Fruit fly (Drosophila melanogaster): Measurements from ENCODE around the gene Snmp1.

Snmp1 gene

DNA sequence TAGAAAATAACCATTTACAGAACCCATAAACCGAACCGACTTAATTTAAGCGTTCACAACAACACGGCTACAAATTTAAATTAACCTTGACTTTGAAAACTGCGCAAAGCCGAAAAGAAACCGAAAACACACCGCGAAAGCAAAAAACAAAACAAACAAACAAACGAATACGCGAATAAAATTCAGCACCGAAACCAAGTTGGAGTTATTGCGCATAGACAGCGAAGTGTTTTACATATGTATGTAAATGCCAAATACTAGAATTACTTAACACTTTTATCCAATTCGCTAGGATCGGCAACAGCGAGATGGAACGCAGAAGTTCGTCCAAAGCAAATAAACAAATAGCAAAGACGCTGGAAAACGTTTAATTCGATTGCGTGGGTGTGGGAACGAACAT is 17.6 kb upstream of the Snmp1 start:
- no peak for TF ChIP-seq CG7101 (tag; optimal IDR thresholded peaks at IDR 0.05)
- peak; percentile 60 for TF ChIP-seq kay (GFP tag; ENCODE audit: borderline replicate concordance)

DNA sequence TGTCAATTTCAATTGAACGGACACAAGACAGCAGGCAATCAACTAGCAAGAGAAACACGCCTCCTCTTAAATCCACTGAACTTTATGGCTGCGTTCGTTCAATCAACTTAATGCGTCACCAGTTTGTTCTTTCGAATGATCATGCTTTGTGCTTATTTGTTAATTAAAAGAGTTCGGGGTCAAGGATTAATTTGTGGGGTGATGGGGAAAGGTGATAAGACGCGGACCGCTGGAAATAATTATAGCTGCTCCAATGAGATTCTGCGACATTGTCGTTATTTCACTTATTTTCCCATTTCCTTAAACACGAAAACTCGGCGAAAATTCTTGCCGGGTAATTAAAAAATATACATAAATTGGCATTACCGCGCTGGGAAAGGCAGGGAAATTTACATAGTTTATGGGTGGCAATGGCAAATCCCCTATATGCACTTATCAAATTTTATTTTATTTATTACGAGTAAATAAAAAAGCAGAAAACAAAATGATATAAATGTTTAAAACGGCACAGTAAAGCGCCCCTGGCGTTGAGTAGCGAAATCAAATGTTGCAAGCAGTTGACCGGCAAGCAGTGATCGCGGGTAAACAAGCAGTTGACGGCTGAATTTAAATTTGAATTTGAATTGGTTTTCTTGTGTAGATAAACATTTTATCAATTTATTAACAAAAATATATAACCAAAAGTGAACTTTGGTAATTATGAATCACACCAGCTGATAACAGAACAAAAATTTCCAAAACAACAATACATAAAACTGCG is 16.5 kb upstream of the Snmp1 start:
- TF ChIP-seq cnc (optimal IDR thresholded peaks at IDR 0.05) (no peak), CG1620 (GFP tag; optimal IDR thresholded peaks at IDR 0.05) (peak; percentile 63), Hr96 (GFP tag; optimal IDR thresholded peaks at IDR 0.05) (no peak), CG7101 (tag; optimal IDR thresholded peaks at IDR 0.05) (peak; percentile 53), CG14711 (tag; optimal IDR thresholded peaks at IDR 0.05) (no peak), tj (GFP tag; optimal IDR thresholded peaks at IDR 0.05) (peak; percentile 3), bab1 (GFP tag; optimal IDR thresholded peaks at IDR 0.05) (peak; percentile 78), Clk (GFP tag; optimal IDR thresholded peaks at IDR 0.05) (peak; percentile 21), Mnt (GFP tag; optimal IDR thresholded peaks at IDR 0.05) (peak; percentile 19), cic (GFP tag; optimal IDR thresholded peaks at IDR 0.05) (no peak), pad (GFP tag; optimal IDR thresholded peaks at IDR 0.05) (peak; percentile 40), Crg-1 (GFP tag; optimal IDR thresholded peaks at IDR 0.05) (no peak), ovo (GFP tag; optimal IDR thresholded peaks at IDR 0.05) (peak; percentile 6), kay (GFP tag; ENCODE audit: borderline replicate concordance) (no peak)

DNA sequence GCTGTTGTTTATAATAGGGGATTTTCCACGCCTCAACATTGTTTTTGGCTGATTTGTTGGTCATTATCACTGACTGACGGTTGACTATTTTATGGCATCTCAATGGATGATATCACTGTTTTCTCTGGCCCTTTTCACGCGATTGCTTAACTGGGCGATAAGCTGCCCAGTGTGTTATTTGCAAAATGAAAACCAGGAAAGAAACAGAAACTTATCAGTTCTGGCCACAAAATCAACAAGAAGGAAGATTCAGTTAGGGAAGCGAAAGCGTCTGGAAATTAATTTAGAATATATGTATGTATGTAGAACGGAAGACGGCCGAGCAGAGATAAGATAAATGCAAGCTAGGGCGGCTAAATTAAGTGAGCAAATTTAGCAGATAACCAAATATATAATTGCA is 14.0 kb upstream of the Snmp1 start:
- no peak for TF ChIP-seq bab1 (GFP tag; optimal IDR thresholded peaks at IDR 0.05)
- TF ChIP-seq kay (GFP tag; ENCODE audit: borderline replicate concordance) = peak; percentile 80
- TF ChIP-seq cic (GFP tag; optimal IDR thresholded peaks at IDR 0.05) = peak; percentile 79

DNA sequence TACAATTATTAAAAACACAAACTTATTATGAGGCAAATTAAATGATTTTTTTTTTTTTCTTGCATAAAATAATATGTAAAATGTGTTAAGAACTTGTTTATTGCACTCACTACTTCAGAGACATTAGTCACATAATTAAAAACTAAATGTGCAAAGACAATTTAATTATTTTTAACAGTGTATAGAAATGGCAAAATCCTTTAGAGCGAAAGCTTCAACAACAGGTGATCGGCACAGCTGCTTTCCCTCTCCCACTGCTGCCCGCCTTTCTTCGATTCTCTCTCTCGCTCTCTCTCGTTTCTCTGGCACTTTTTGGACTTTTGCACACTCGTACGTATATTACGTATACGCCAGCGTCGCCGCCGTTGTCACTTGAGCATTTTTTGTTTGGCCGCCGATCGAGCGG is 12.4 kb upstream of the Snmp1 start:
- TF ChIP-seq Clk (GFP tag; optimal IDR thresholded peaks at IDR 0.05) (peak; percentile 26), Hr96 (GFP tag; optimal IDR thresholded peaks at IDR 0.05) (peak; percentile 38), CG33017 (tag; optimal IDR thresholded peaks at IDR 0.05) (peak; percentile 48), CG14711 (tag; optimal IDR thresholded peaks at IDR 0.05) (peak; percentile 50), CG12768 (GFP tag; optimal IDR thresholded peaks at IDR 0.05) (peak; percentile 85), toe (GFP tag; optimal IDR thresholded peaks at IDR 0.05) (peak; percentile 3), Crg-1 (GFP tag; optimal IDR thresholded peaks at IDR 0.05) (no peak), ovo (GFP tag; optimal IDR thresholded peaks at IDR 0.05) (no peak), cic (GFP tag; optimal IDR thresholded peaks at IDR 0.05) (peak; percentile 77), CG7045 (GFP tag; optimal IDR thresholded peaks at IDR 0.05) (peak; percentile 44), bab1 (GFP tag; optimal IDR thresholded peaks at IDR 0.05) (no peak), cnc (optimal IDR thresholded peaks at IDR 0.05) (no peak), kay (GFP tag; ENCODE audit: borderline replicate concordance) (peak; percentile 84), CG7101 (tag; optimal IDR thresholded peaks at IDR 0.05) (peak; percentile 56), pad (GFP tag; optimal IDR thresholded peaks at IDR 0.05) (no peak), CG1620 (GFP tag; optimal IDR thresholded peaks at IDR 0.05) (no peak), Mnt (GFP tag; optimal IDR thresholded peaks at IDR 0.05) (peak; percentile 4), CG5204 (GFP tag; optimal IDR thresholded peaks at IDR 0.05) (no peak), tj (GFP tag; optimal IDR thresholded peaks at IDR 0.05) (peak; percentile 5), CG11617 (GFP tag; optimal IDR thresholded peaks at IDR 0.05) (peak; percentile 65)

DNA sequence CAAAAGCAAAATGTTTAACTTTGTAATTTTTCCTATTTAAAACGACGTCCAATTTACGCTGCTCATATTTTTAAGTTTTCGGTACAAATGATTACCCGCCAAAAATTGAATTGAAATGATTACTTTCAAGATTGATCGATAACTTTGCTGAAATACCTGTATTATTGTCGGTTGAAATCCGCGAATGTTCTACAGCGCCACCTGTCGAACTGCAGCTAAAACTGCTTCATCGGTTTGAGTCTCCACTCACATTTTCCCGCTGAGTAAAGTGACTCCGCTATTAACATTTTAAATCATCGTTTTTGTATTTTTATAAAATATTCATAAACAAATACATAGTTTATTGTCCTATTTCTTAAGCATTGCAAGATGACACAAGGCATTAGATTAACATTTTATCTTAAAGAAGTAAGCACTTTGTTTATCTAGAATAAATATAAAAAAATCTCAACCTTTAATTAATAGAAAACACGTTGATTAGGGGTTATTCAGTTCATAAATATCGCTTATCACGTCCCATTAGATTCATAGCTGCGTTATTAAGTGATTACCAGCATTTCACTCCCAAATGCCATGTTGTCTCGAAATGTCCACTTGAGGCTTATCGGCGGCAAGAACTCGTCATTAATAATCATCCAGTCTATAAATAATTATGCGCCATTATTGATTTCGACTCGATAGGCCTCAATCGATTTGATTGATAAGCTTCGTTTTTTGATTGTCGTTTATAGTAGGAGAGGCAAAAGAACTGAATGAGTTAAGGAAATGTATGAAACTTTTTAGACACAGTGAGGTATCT is 11.8 kb upstream of the Snmp1 start:
- TF ChIP-seq CG11617 (GFP tag; optimal IDR thresholded peaks at IDR 0.05) = no peak
- TF ChIP-seq toe (GFP tag; optimal IDR thresholded peaks at IDR 0.05) = peak; percentile 11
- TF ChIP-seq CG33017 (tag; optimal IDR thresholded peaks at IDR 0.05) = no peak
- no peak for TF ChIP-seq CG7101 (tag; optimal IDR thresholded peaks at IDR 0.05)

DNA sequence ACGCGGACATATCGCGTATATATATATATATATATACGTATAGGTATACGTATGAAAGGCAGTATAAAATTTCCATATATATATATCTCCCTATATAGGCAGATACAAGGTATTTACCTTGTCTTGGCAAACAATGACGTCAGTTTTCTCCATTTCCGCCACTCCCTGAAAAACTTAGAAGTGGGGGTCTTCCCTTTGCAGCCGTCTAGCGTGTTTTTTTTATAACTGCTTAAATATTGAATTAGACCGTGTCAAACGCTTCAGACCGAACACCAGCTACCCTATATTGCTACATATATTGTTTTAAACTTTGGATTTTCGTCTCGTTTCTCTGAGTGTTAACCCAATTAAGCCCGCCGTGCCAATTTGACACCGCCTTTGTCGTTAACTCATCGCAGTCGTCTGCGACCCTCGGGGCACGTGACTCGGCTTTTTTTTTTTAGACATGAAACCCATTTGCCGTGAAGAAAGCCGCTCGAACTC is 8.7 kb upstream of the Snmp1 start:
- TF ChIP-seq Hr96 (GFP tag; optimal IDR thresholded peaks at IDR 0.05) = no peak
- no peak for TF ChIP-seq Clk (GFP tag; optimal IDR thresholded peaks at IDR 0.05)
- peak; percentile 90 for TF ChIP-seq cic (GFP tag; optimal IDR thresholded peaks at IDR 0.05)
- TF ChIP-seq bab1 (GFP tag; optimal IDR thresholded peaks at IDR 0.05) = no peak
- TF ChIP-seq CG5204 (GFP tag; optimal IDR thresholded peaks at IDR 0.05) = peak; percentile 10
- TF ChIP-seq pad (GFP tag; optimal IDR thresholded peaks at IDR 0.05) = peak; percentile 52
- TF ChIP-seq ovo (GFP tag; optimal IDR thresholded peaks at IDR 0.05) = peak; percentile 74
- TF ChIP-seq CG7045 (GFP tag; optimal IDR thresholded peaks at IDR 0.05) = peak; percentile 70
- TF ChIP-seq CG12768 (GFP tag; optimal IDR thresholded peaks at IDR 0.05) = peak; percentile 72
- no peak for TF ChIP-seq kay (GFP tag; ENCODE audit: borderline replicate concordance)
- TF ChIP-seq CG33017 (tag; optimal IDR thresholded peaks at IDR 0.05) = peak; percentile 51
- peak; percentile 19 for TF ChIP-seq tj (GFP tag; optimal IDR thresholded peaks at IDR 0.05)
- TF ChIP-seq CG14711 (tag; optimal IDR thresholded peaks at IDR 0.05) = peak; percentile 46
- TF ChIP-seq toe (GFP tag; optimal IDR thresholded peaks at IDR 0.05) = no peak
- peak; percentile 24 for TF ChIP-seq Crg-1 (GFP tag; optimal IDR thresholded peaks at IDR 0.05)
- peak; percentile 73 for TF ChIP-seq CG11617 (GFP tag; optimal IDR thresholded peaks at IDR 0.05)
- TF ChIP-seq Mnt (GFP tag; optimal IDR thresholded peaks at IDR 0.05) = peak; percentile 47
- TF ChIP-seq CG7101 (tag; optimal IDR thresholded peaks at IDR 0.05) = peak; percentile 77
